Worm (Caenorhabditis elegans) whole organism, young adult: ENCODE measurements around the gene acly-2.

ENCODE experiments used
- B0019.2 ChIP-seq: fragments of 200-800 bp; sonication (Bioruptor generic); conservative IDR thresholded peaks from 2 replicates; pipeline ENCODE4 v1.3.6; 2022; ENCODE audit warnings: missing genetic modification reagents, missing genetic modification characterization, missing compliant biosample characterization
- B0261.1 ChIP-seq: sonication (generic microtip); optimal IDR thresholded peaks from 2 replicates; lab custom pipeline; 2016; ENCODE audit warnings: mild to moderate bottlenecking, missing genetic modification characterization, moderate library complexity, missing compliant biosample characterization
- C17E4.6 ChIP-seq: fragments of 200-800 bp; sonication (Bioruptor generic); IDR thresholded peaks from 2 replicates; pipeline ENCODE4 v1.3.6; 2022; ENCODE audit warnings: missing genetic modification reagents, missing genetic modification characterization, missing compliant biosample characterization
- F10E7.11 ChIP-seq: sonication (generic microtip); optimal IDR thresholded peaks from 2 replicates; lab custom pipeline; 2017; ENCODE audit warnings: mild to moderate bottlenecking, missing genetic modification characterization, moderate library complexity, missing compliant biosample characterization
- F37B4.10 ChIP-seq: fragments of 200-800 bp; sonication (Bioruptor generic); IDR thresholded peaks from 2 replicates; pipeline ENCODE4 v1.3.6; 2022; ENCODE audit warnings: missing genetic modification characterization, missing compliant biosample characterization
- F39B2.1 ChIP-seq: fragments of 200-800 bp; sonication (Bioruptor generic); IDR thresholded peaks from 2 replicates; pipeline ENCODE4 v1.3.6; 2022; ENCODE audit warnings: missing genetic modification reagents, missing genetic modification characterization, missing compliant biosample characterization
- F52B5.7 ChIP-seq: sonication (generic microtip); optimal IDR thresholded peaks from 2 replicates; lab custom pipeline; 2016; ENCODE audit warnings: mild to moderate bottlenecking, missing genetic modification characterization, missing compliant biosample characterization
- K11D2.4 ChIP-seq: fragments of 200-800 bp; sonication (Bioruptor generic); IDR thresholded peaks from 2 replicates; pipeline ENCODE4 v1.3.6; 2022; ENCODE audit warnings: missing genetic modification reagents, missing genetic modification characterization, missing compliant biosample characterization
- T07F8.4 ChIP-seq: sonication (generic microtip); optimal IDR thresholded peaks from 2 replicates; lab custom pipeline; 2016; ENCODE audit warnings: mild to moderate bottlenecking, missing genetic modification characterization, moderate library complexity, missing compliant biosample characterization
- Y67H2A.10 ChIP-seq: fragments of 200-800 bp; sonication (Bioruptor generic); conservative IDR thresholded peaks from 2 replicates; pipeline ENCODE4 v1.3.6; 2022; ENCODE audit warnings: missing genetic modification reagents, missing genetic modification characterization, missing compliant biosample characterization
- athp-1 ChIP-seq: sonication (generic microtip); optimal IDR thresholded peaks from 2 replicates; lab custom pipeline; 2017; ENCODE audit warnings: mild to moderate bottlenecking, missing genetic modification characterization, missing compliant biosample characterization
- attf-6 ChIP-seq: fragments of 200-800 bp; sonication (Bioruptor generic); IDR thresholded peaks from 2 replicates; pipeline ENCODE4 v1.3.6; 2022; ENCODE audit warnings: missing genetic modification reagents, missing genetic modification characterization, missing compliant biosample characterization
- ccch-3 ChIP-seq: fragments of 200-800 bp; sonication (Bioruptor generic); optimal IDR thresholded peaks from 2 replicates; lab custom pipeline; 2018; ENCODE audit warnings: mild to moderate bottlenecking, missing genetic modification characterization, missing compliant biosample characterization
- cebp-2 ChIP-seq: fragments of 200-800 bp; sonication (Bioruptor generic); IDR thresholded peaks from 2 replicates; pipeline ENCODE4 v1.3.6; 2022; ENCODE audit warnings: missing genetic modification characterization, missing compliant biosample characterization
- ceh-58 ChIP-seq: fragments of 200-800 bp; sonication (Bioruptor generic); IDR thresholded peaks from 2 replicates; pipeline ENCODE4 v1.3.6; 2022; ENCODE audit warnings: missing genetic modification characterization, missing compliant biosample characterization
- ceh-79 ChIP-seq: sonication (generic microtip); optimal IDR thresholded peaks from 2 replicates; lab custom pipeline; 2017; ENCODE audit warnings: mild to moderate bottlenecking, missing genetic modification characterization, missing compliant biosample characterization
- ceh-91 ChIP-seq: fragments of 200-800 bp; sonication (Bioruptor generic); IDR thresholded peaks from 2 replicates; pipeline ENCODE4 v1.3.6; 2022; ENCODE audit warnings: missing genetic modification reagents, missing genetic modification characterization, missing compliant biosample characterization
- dox-1 ChIP-seq: fragments of 200-800 bp; sonication (Bioruptor generic); IDR thresholded peaks from 2 replicates; pipeline ENCODE4 v1.3.6; 2022; ENCODE audit warnings: missing genetic modification reagents, missing genetic modification characterization, missing compliant biosample characterization
- efl-1 ChIP-seq: fragments of 150-350 bp; optimal IDR thresholded peaks from 2 replicates; lab custom pipeline; 2014; ENCODE audit warnings: missing biosample characterization, missing genetic modification reagents, missing genetic modification characterization
- egl-18 ChIP-seq: fragments of 200-800 bp; sonication (Bioruptor generic); IDR thresholded peaks from 2 replicates; pipeline ENCODE4 v1.3.6; 2022; ENCODE audit warnings: missing genetic modification reagents, missing genetic modification characterization, missing compliant biosample characterization
- fkh-3 ChIP-seq: sonication (generic microtip); optimal IDR thresholded peaks from 2 replicates; lab custom pipeline; 2016; ENCODE audit warnings: mild to moderate bottlenecking, missing genetic modification characterization, missing compliant biosample characterization
- gei-17 ChIP-seq: fragments of 200-800 bp; sonication (Bioruptor generic); optimal IDR thresholded peaks from 2 replicates; lab custom pipeline; 2018; ENCODE audit warnings: mild to moderate bottlenecking, missing genetic modification characterization, missing compliant biosample characterization
- hrde-1 ChIP-seq: sonication (generic microtip); optimal IDR thresholded peaks from 2 replicates; lab custom pipeline; 2016; ENCODE audit warnings: missing genetic modification characterization, mild to moderate bottlenecking, missing compliant biosample characterization, moderate library complexity, missing genotype, missing genetic modification reagents, borderline replicate concordance
- lin-54 ChIP-seq: fragments of 200-800 bp; sonication (Bioruptor generic); optimal IDR thresholded peaks from 2 replicates; lab custom pipeline; 2018; ENCODE audit warnings: mild to moderate bottlenecking, missing genetic modification characterization, missing compliant biosample characterization
- lir-1 ChIP-seq: fragments of 200-800 bp; sonication (Bioruptor generic); conservative IDR thresholded peaks from 2 replicates; pipeline ENCODE4 v1.3.6; 2022; ENCODE audit warnings: missing genetic modification reagents, missing genetic modification characterization, missing compliant biosample characterization
- madf-6 ChIP-seq: fragments of 200-800 bp; sonication (Bioruptor generic); IDR thresholded peaks from 2 replicates; pipeline ENCODE4 v1.3.6; 2022; ENCODE audit warnings: missing genetic modification reagents, missing genetic modification characterization, missing compliant biosample characterization
- madf-8 ChIP-seq: fragments of 200-800 bp; sonication (Bioruptor generic); conservative IDR thresholded peaks from 2 replicates; pipeline ENCODE4 v1.3.6; 2022; ENCODE audit warnings: missing genetic modification reagents, missing genetic modification characterization, missing compliant biosample characterization
- mcd-1 ChIP-seq: fragments of 200-800 bp; sonication (Bioruptor generic); IDR thresholded peaks from 2 replicates; pipeline ENCODE4 v1.3.6; 2022; ENCODE audit warnings: missing genetic modification reagents, missing genetic modification characterization, missing compliant biosample characterization
- mel-28 ChIP-seq: sonication (generic microtip); optimal IDR thresholded peaks from 2 replicates; lab custom pipeline; 2016; ENCODE audit warnings: borderline replicate concordance, mild to moderate bottlenecking, missing genetic modification characterization, missing compliant biosample characterization
- nhr-120 ChIP-seq: fragments of 200-800 bp; sonication (Bioruptor generic); IDR thresholded peaks from 2 replicates; pipeline ENCODE4 v1.3.6; 2022; ENCODE audit warnings: missing genetic modification characterization, missing compliant biosample characterization
- nhr-80 ChIP-seq: sonication (generic microtip); optimal IDR thresholded peaks from 2 replicates; lab custom pipeline; 2016; ENCODE audit warnings: missing genetic modification characterization, missing compliant biosample characterization
- nhr-90 ChIP-seq: sonication (generic microtip); optimal IDR thresholded peaks from 2 replicates; lab custom pipeline; 2016; ENCODE audit warnings: missing genotype, mild to moderate bottlenecking, missing genetic modification characterization, missing compliant biosample characterization
- rcor-1 ChIP-seq: fragments of 200-800 bp; sonication (Bioruptor generic); IDR thresholded peaks from 2 replicates; pipeline ENCODE4 v1.3.6; 2022; ENCODE audit warnings: missing genetic modification reagents, missing genetic modification characterization, missing compliant biosample characterization
- rec-8 ChIP-seq, 2 experiments: sonication (generic microtip); optimal IDR thresholded peaks; 2 replicates each; lab custom pipeline; 2016; ENCODE audit warnings: mild to moderate bottlenecking in 2 of 2, missing genetic modification characterization in 2 of 2, missing genetic modification reagents in 2 of 2, missing genotype in 2 of 2, missing biosample characterization in 1 of 2, missing compliant biosample characterization in 1 of 2, moderate library complexity in 1 of 2
- rpc-1 ChIP-seq, 2 experiments: fragments of 150-350 bp in 1 of 2; sonication (generic microtip) in 1 of 2; optimal IDR thresholded peaks; 2 replicates each; lab custom pipeline; 2014 to 2018; ENCODE audit warnings: missing biosample characterization in 1 of 2, missing genetic modification characterization in 1 of 2, missing genetic modification reagents in 1 of 2, missing genotype in 1 of 2
- sea-2 ChIP-seq: fragments of 200-800 bp; sonication (Bioruptor generic); IDR thresholded peaks from 2 replicates; pipeline ENCODE4 v1.3.6; 2022; ENCODE audit warnings: missing genetic modification characterization, missing compliant biosample characterization
- snpc-1.3 ChIP-seq: sonication (generic microtip); optimal IDR thresholded peaks from 2 replicates; lab custom pipeline; 2017; ENCODE audit warnings: missing genetic modification characterization, mild to moderate bottlenecking, missing compliant biosample characterization, antibody characterized with exemption, moderate library complexity, missing genotype, missing genetic modification reagents; ENCODE audit not compliant: insufficient read depth
- snpc-4 ChIP-seq, 5 experiments: fragments of 150-350 bp in 1 of 5; sonication (generic microtip) in 4 of 5; optimal IDR thresholded peaks; 2 replicates each; lab custom pipeline; 2014 to 2018; ENCODE audit warnings: missing genetic modification characterization in 5 of 5, missing biosample characterization in 3 of 5, antibody characterized with exemption in 2 of 5, mild to moderate bottlenecking in 2 of 5, missing compliant biosample characterization in 2 of 5, missing genotype in 2 of 5, moderate library complexity in 2 of 5, missing genetic modification reagents in 1 of 5
- tbp1 ChIP-seq: fragments of 200-800 bp; sonication (Bioruptor generic); optimal IDR thresholded peaks from 2 replicates; lab custom pipeline; 2018; ENCODE audit warnings: mild to moderate bottlenecking, missing genetic modification characterization, missing compliant biosample characterization
- ztf-22 ChIP-seq: fragments of 200-800 bp; sonication (Bioruptor generic); optimal IDR thresholded peaks from 2 replicates; lab custom pipeline; 2018; ENCODE audit warnings: mild to moderate bottlenecking, missing genetic modification characterization, moderate library complexity, missing compliant biosample characterization
- ztf-26 ChIP-seq: sonication (generic microtip); optimal IDR thresholded peaks from 2 replicates; lab custom pipeline; 2017; ENCODE audit warnings: missing genetic modification characterization, missing compliant biosample characterization

Gene acly-2

DNA sequence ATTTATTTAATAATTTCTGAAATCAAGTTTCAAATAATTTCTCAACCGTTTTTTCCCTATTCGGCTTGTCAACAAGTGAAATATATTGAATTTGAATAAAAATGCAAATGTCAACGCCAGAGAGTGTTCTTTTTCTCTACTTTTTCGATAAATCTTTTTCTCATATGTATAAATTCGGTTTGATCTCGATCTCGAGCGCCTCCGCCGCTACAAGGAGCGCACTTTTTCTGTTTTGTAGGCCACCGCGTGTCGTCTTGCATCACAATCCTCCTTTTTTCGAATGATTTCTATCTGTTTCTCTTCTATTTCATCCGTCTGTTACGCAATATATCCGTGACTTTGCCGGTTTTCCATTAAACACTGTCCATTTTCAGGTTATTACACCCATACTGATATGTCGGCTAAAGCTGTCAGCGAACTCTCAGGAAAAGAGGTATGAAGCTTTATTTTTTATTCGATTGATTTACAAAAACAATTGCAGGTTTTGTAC, at the start of gene acly-2:
acly-2 (plus strand) TSS at position 375 of the 490 bp plus-strand sequence.
- no peak for TF ChIP-seq gei-17
- peak; percentile 54 for TF ChIP-seq efl-1 (GFP tag; lab: Kevin White, UChicago)
- no peak for TF ChIP-seq ceh-91 (GFP tag; lab: Robert Waterston, UW)
- TF ChIP-seq tbp1 (GFP tag; lab: Kevin White, UChicago): no peak
- no peak for TF ChIP-seq lir-1
- no peak for TF ChIP-seq ceh-58 (GFP tag; lab: Robert Waterston, UW)
- TF ChIP-seq ztf-22 (GFP tag; lab: Kevin White, UChicago): no peak
- TF ChIP-seq ztf-26 (tag; lab: Kevin White, UChicago): no peak
- TF ChIP-seq ceh-79: no peak
- TF ChIP-seq madf-8 (GFP tag; lab: Robert Waterston, UW): peak; percentile 18; the same call in 1 of the 2 replicates
- no peak for TF ChIP-seq B0019.2 (GFP tag; lab: Robert Waterston, UW)
- TF ChIP-seq snpc-4 (GFP tag; optimal IDR thresholded peaks at IDR 0.05; lab: Kevin White, UChicago): no peak
- peak in 1 of 4 experiments; percentile 27 for TF ChIP-seq snpc-4 (tag; optimal IDR thresholded peaks at IDR 0.05; lab: Kevin White, UChicago)
- no peak for TF ChIP-seq sea-2 (GFP tag; lab: Robert Waterston, UW)
- TF ChIP-seq ccch-3 (GFP tag; lab: Kevin White, UChicago): no peak
- TF ChIP-seq F39B2.1 (GFP tag; lab: Robert Waterston, UW): no peak
- TF ChIP-seq K11D2.4 (GFP tag; lab: Robert Waterston, UW): no peak
- no peak for TF ChIP-seq B0261.1 (tag; lab: Kevin White, UChicago)
- no peak for TF ChIP-seq F37B4.10 (GFP tag; lab: Robert Waterston, UW)
- no peak for TF ChIP-seq mel-28 (tag; lab: Kevin White, UChicago)
- TF ChIP-seq lin-54 (GFP tag; lab: Kevin White, UChicago): no peak
- peak; percentile 59 for TF ChIP-seq madf-6 (GFP tag; lab: Robert Waterston, UW)
- TF ChIP-seq dox-1 (GFP tag; lab: Robert Waterston, UW): no peak
- TF ChIP-seq rcor-1: no peak
- TF ChIP-seq attf-6 (GFP tag; lab: Robert Waterston, UW): no peak
- TF ChIP-seq nhr-80 (tag; lab: Kevin White, UChicago): no peak
- no peak for TF ChIP-seq nhr-90 (tag; lab: Kevin White, UChicago)
- TF ChIP-seq egl-18 (GFP tag; lab: Robert Waterston, UW): no peak
- no peak for TF ChIP-seq fkh-3 (tag; lab: Kevin White, UChicago)

DNA sequence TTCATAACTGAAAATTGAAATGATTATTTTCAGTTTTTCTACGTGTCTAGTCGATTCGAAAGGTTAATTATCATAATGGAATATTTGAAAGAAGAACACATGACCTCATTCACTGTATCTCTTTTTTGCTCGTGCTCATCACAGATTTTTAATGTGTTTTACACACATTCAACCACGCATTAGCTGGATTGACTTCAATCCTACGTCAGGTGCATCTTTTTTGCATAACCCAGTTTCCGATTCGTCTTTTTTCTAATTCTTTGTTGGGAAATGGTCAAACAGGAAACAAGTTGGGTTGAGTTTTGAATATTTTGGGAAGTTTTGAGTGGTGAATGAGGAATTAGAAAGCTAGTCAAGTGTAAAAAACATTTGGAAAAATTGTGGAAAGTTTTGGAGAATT, 46.0 kb upstream of the acly-2 start:
- no peak for TF ChIP-seq rpc-1 (optimal IDR thresholded peaks at IDR 0.05; lab: Kevin White, UChicago)
- TF ChIP-seq rpc-1 (tag; optimal IDR thresholded peaks at IDR 0.05; lab: Kevin White, UChicago): no peak
- no peak for TF ChIP-seq hrde-1 (tag; lab: Kevin White, UChicago)
- TF ChIP-seq C17E4.6: no peak
- no peak for TF ChIP-seq rcor-1
- TF ChIP-seq B0261.1 (tag; lab: Kevin White, UChicago): no peak
- no peak for TF ChIP-seq rec-8 (tag; optimal IDR thresholded peaks at IDR 0.05; lab: Kevin White, UChicago)
- no peak for TF ChIP-seq T07F8.4
- no peak for TF ChIP-seq athp-1 (tag; lab: Kevin White, UChicago)
- TF ChIP-seq F52B5.7 (tag; lab: Kevin White, UChicago): no peak
- no peak for TF ChIP-seq cebp-2 (GFP tag; lab: Robert Waterston, UW)
- no peak for TF ChIP-seq Y67H2A.10 (GFP tag; lab: Robert Waterston, UW)
- TF ChIP-seq nhr-120 (GFP tag; lab: Robert Waterston, UW): no peak
- no peak for TF ChIP-seq mcd-1 (GFP tag; lab: Robert Waterston, UW)
- TF ChIP-seq F10E7.11 (tag; lab: Kevin White, UChicago): no peak
- TF ChIP-seq snpc-1.3 (tag; lab: Kevin White, UChicago): no peak
